Fruit fly (Drosophila melanogaster): ENCODE measurements around the gene CG45076.

- no peak for TF ChIP-seq CG8301 (tag; optimal IDR thresholded peaks at IDR 0.05)
- TF ChIP-seq Pif1B (GFP tag; optimal IDR thresholded peaks at IDR 0.05) = no peak
- TF ChIP-seq CG8159 (tag; optimal IDR thresholded peaks at IDR 0.05) = no peak
These were observed 15.2 kb downstream of the CG45076 start for dm6 chr3R:10761980-10762379.

Data from whole organism, pupa.